Worm (Caenorhabditis elegans) whole organism, L1 larva: Measurements from ENCODE around the gene gldi-10.
A peak's percentile ranks its signal among the peaks of the same experiment; 100 is the strongest.

Experiments
- C16A3.4 ChIP-seq: fragments of 150-350 bp; optimal IDR thresholded peaks from 2 replicates; lab custom pipeline; 2014; ENCODE audit warnings: missing biosample characterization, missing genetic modification characterization
- C34B4.2 ChIP-seq: sonication (generic microtip); optimal IDR thresholded peaks from 2 replicates; lab custom pipeline; 2017; ENCODE audit warnings: mild to moderate bottlenecking, missing genetic modification characterization, missing compliant biosample characterization
- aly-2 ChIP-seq: fragments of 150-350 bp; optimal IDR thresholded peaks from 2 replicates; lab custom pipeline; 2014; ENCODE audit warnings: missing biosample characterization, missing genetic modification characterization
- ama-1 ChIP-seq: fragments of 150-350 bp; optimal IDR thresholded peaks from 2 replicates; lab custom pipeline; 2014
- ceh-63 ChIP-seq: fragments of 200-800 bp; sonication (Bioruptor generic); optimal IDR thresholded peaks from 2 replicates; lab custom pipeline; 2018; ENCODE audit warnings: mild to moderate bottlenecking, missing genetic modification characterization, missing compliant biosample characterization
- ceh-82 ChIP-seq, 3 experiments: fragments of 150-350 bp in 1 of 3; sonication (generic microtip) in 2 of 3; optimal IDR thresholded peaks; 2 replicates each; lab custom pipeline; 2014 to 2017; ENCODE audit warnings: missing biosample characterization in 3 of 3, missing genetic modification characterization in 3 of 3
- ceh-88 ChIP-seq: fragments of 200-800 bp; sonication (Bioruptor generic); IDR thresholded peaks from 2 replicates; pipeline ENCODE4 v1.3.6; 2022; ENCODE audit warnings: missing genetic modification characterization, missing compliant biosample characterization
- ceh-90 ChIP-seq: sonication (generic microtip); optimal IDR thresholded peaks from 2 replicates; lab custom pipeline; 2016; ENCODE audit warnings: missing genetic modification characterization, missing compliant biosample characterization
- efl-1 ChIP-seq, 4 experiments: fragments of 150-350 bp; optimal IDR thresholded peaks in 3 of 4; peaks in 1 of 4; 1 replicate in 1 of 4; 2 replicates in 3 of 4; lab custom pipeline; 2014; ENCODE audit warnings: missing biosample characterization in 2 of 4, missing genetic modification characterization in 2 of 4, missing genetic modification reagents in 2 of 4
- efl-3 ChIP-seq: fragments of 200-800 bp; sonication (Bioruptor generic); optimal IDR thresholded peaks from 2 replicates; lab custom pipeline; 2018; ENCODE audit warnings: mild to moderate bottlenecking, missing genetic modification characterization, missing compliant biosample characterization
- elt-3 ChIP-seq, 6 experiments: fragments of 150-350 bp in 1 of 6; sonication (generic microtip); optimal IDR thresholded peaks; 2 replicates each; lab custom pipeline; 2017 to 2018; ENCODE audit warnings: missing biosample characterization in 6 of 6, missing genetic modification characterization in 6 of 6, inconsistent platforms in 1 of 6
- fkh-10 ChIP-seq: sonication (generic microtip); optimal IDR thresholded peaks from 2 replicates; lab custom pipeline; 2017; ENCODE audit warnings: missing biosample characterization, missing genetic modification reagents, missing genetic modification characterization
- fkh-8 ChIP-seq: sonication (generic microtip); optimal IDR thresholded peaks from 2 replicates; lab custom pipeline; 2016; ENCODE audit warnings: mild to moderate bottlenecking, missing genetic modification characterization, missing compliant biosample characterization
- fos-1 ChIP-seq: fragments of 150-350 bp; optimal IDR thresholded peaks from 2 replicates; lab custom pipeline; 2014; ENCODE audit warnings: missing biosample characterization, missing genetic modification characterization
- grh-1 ChIP-seq: fragments of 200-800 bp; sonication (Bioruptor generic); IDR thresholded peaks from 2 replicates; pipeline ENCODE4 v1.3.6; 2022; ENCODE audit warnings: missing genetic modification reagents, missing genetic modification characterization, missing compliant biosample characterization
- hlh-4 ChIP-seq: sonication (generic microtip); optimal IDR thresholded peaks from 2 replicates; lab custom pipeline; 2016; ENCODE audit warnings: mild to moderate bottlenecking, missing genetic modification characterization, missing compliant biosample characterization
- lin-14 ChIP-seq: fragments of 200-800 bp; sonication (Bioruptor generic); optimal IDR thresholded peaks from 2 replicates; lab custom pipeline; 2018; ENCODE audit warnings: mild to moderate bottlenecking, missing genetic modification characterization, moderate library complexity, missing compliant biosample characterization
- lin-35 ChIP-seq, 2 experiments: fragments of 150-350 bp; optimal IDR thresholded peaks; 2 replicates each; lab custom pipeline; 2014; ENCODE audit warnings: missing biosample characterization in 2 of 2, missing genetic modification characterization in 2 of 2, missing genetic modification reagents in 2 of 2
- lin-39 ChIP-seq: fragments of 150-350 bp; optimal IDR thresholded peaks from 2 replicates; lab custom pipeline; 2014; ENCODE audit warnings: missing biosample characterization, missing genetic modification reagents, missing genetic modification characterization
- lir-3 ChIP-seq: sonication (generic microtip); optimal IDR thresholded peaks from 2 replicates; lab custom pipeline; 2016; ENCODE audit warnings: mild to moderate bottlenecking, missing genetic modification characterization, moderate library complexity, missing compliant biosample characterization; ENCODE audit not compliant: poor library complexity
- mdl-1 ChIP-seq, 2 experiments: fragments of 150-350 bp; optimal IDR thresholded peaks; 2 replicates each; lab custom pipeline; 2014 to 2017; ENCODE audit warnings: missing biosample characterization in 2 of 2, missing genetic modification characterization in 2 of 2, inconsistent platforms in 1 of 2
- nhr-11 ChIP-seq: fragments of 150-350 bp; optimal IDR thresholded peaks from 2 replicates; lab custom pipeline; 2014; ENCODE audit warnings: missing biosample characterization, missing genetic modification characterization
- nhr-12 ChIP-seq: sonication (generic microtip); optimal IDR thresholded peaks from 2 replicates; lab custom pipeline; 2017; ENCODE audit warnings: missing biosample characterization, missing genetic modification characterization
- nhr-20 ChIP-seq: sonication (generic microtip); optimal IDR thresholded peaks from 2 replicates; lab custom pipeline; 2016; ENCODE audit warnings: mild to moderate bottlenecking, missing genetic modification characterization, missing compliant biosample characterization
- nhr-28 ChIP-seq: fragments of 150-350 bp; optimal IDR thresholded peaks from 2 replicates; lab custom pipeline; 2014; ENCODE audit warnings: missing biosample characterization, missing genetic modification characterization
- nhr-47 ChIP-seq: sonication (generic microtip); optimal IDR thresholded peaks from 2 replicates; lab custom pipeline; 2016; ENCODE audit warnings: mild to moderate bottlenecking, missing genetic modification characterization, moderate library complexity, missing compliant biosample characterization
- nhr-71 ChIP-seq: sonication (generic microtip); optimal IDR thresholded peaks from 2 replicates; lab custom pipeline; 2016; ENCODE audit warnings: mild to moderate bottlenecking, missing genetic modification characterization, moderate library complexity, missing compliant biosample characterization
- nhr-76 ChIP-seq: sonication (generic microtip); optimal IDR thresholded peaks from 2 replicates; lab custom pipeline; 2017; ENCODE audit warnings: missing biosample characterization, missing genetic modification characterization
- nhr-77 ChIP-seq: fragments of 150-350 bp; optimal IDR thresholded peaks from 2 replicates; lab custom pipeline; 2014; ENCODE audit warnings: missing biosample characterization, missing genetic modification characterization
- nhr-84 ChIP-seq: sonication (generic microtip); optimal IDR thresholded peaks from 2 replicates; lab custom pipeline; 2017; ENCODE audit warnings: missing biosample characterization, missing genetic modification characterization
- nhr-85 ChIP-seq: sonication (generic microtip); peaks from one replicate; lab custom pipeline; 2016; ENCODE audit warnings: missing genetic modification characterization, inconsistent platforms, missing compliant biosample characterization
- nhr-90 ChIP-seq: sonication (generic microtip); optimal IDR thresholded peaks from 2 replicates; lab custom pipeline; 2016; ENCODE audit warnings: mild to moderate bottlenecking, missing genetic modification characterization, missing compliant biosample characterization; ENCODE audit not compliant: poor library complexity
- pag-3 ChIP-seq: sonication (generic microtip); optimal IDR thresholded peaks from 2 replicates; lab custom pipeline; 2017; ENCODE audit warnings: missing genetic modification characterization, mild to moderate bottlenecking, missing compliant biosample characterization, antibody characterized with exemption, borderline replicate concordance; ENCODE audit not compliant: insufficient read depth
- pax-3 ChIP-seq: fragments of 200-800 bp; sonication (Bioruptor generic); optimal IDR thresholded peaks from 2 replicates; lab custom pipeline; 2018; ENCODE audit warnings: mild to moderate bottlenecking, missing genetic modification characterization, moderate library complexity, missing compliant biosample characterization
- pqm-1 ChIP-seq: sonication (generic microtip); optimal IDR thresholded peaks from 3 replicates; lab custom pipeline; 2017; ENCODE audit warnings: missing biosample characterization, missing genetic modification characterization
- skn-1 ChIP-seq: fragments of 150-350 bp; optimal IDR thresholded peaks from 2 replicates; lab custom pipeline; 2014; ENCODE audit warnings: missing biosample characterization, missing genetic modification characterization
- swsn-7 ChIP-seq: sonication (generic microtip); optimal IDR thresholded peaks from 2 replicates; lab custom pipeline; 2016; ENCODE audit warnings: missing genetic modification characterization, missing compliant biosample characterization
- unc-86 ChIP-seq: sonication (generic microtip); optimal IDR thresholded peaks from 2 replicates; lab custom pipeline; 2016; ENCODE audit warnings: missing genetic modification characterization, missing compliant biosample characterization
- unc-98 ChIP-seq: fragments of 200-800 bp; sonication (Bioruptor generic); IDR thresholded peaks from 2 replicates; pipeline ENCODE4 v1.3.6; 2022; ENCODE audit warnings: missing genetic modification characterization, missing compliant biosample characterization
- zag-1 ChIP-seq: fragments of 150-350 bp; optimal IDR thresholded peaks from 2 replicates; lab custom pipeline; 2014; ENCODE audit warnings: missing biosample characterization, missing genetic modification characterization
- zip-4 ChIP-seq: fragments of 200-800 bp; sonication (Bioruptor generic); optimal IDR thresholded peaks from 2 replicates; lab custom pipeline; 2018; ENCODE audit warnings: mild to moderate bottlenecking, missing genetic modification characterization, moderate library complexity, missing compliant biosample characterization
- ztf-11 ChIP-seq, 2 experiments: sonication (generic microtip); optimal IDR thresholded peaks; 2 replicates each; lab custom pipeline; 2016 to 2017; ENCODE audit warnings: missing genetic modification characterization in 2 of 2, missing biosample characterization in 1 of 2, missing compliant biosample characterization in 1 of 2
- ztf-4 ChIP-seq: fragments of 150-350 bp; optimal IDR thresholded peaks from 2 replicates; lab custom pipeline; 2014; ENCODE audit warnings: missing biosample characterization, missing genetic modification characterization

gldi-10 gene

ce11 chrIV:9098942-9099341 is at the start of gene gldi-10:
Gene gldi-10, plus strand, starts transcription at chrIV:9099242.
- TF ChIP-seq efl-1 (optimal IDR thresholded peaks at IDR 0.05; lab: Kevin White, UChicago) = no peak
- TF ChIP-seq efl-1 (GFP tag; optimal IDR thresholded peaks at IDR 0.05 in 1 of 2; lab: Kevin White, UChicago) = peak in 1 of 2 experiments; percentile 78
- TF ChIP-seq nhr-11 (tag; lab: Kevin White, UChicago) = no peak
- no peak for TF ChIP-seq lin-14
- no peak for TF ChIP-seq ceh-82 (tag; optimal IDR thresholded peaks at IDR 0.05; lab: Kevin White, UChicago)
- no peak for TF ChIP-seq ceh-88 (GFP tag; lab: Robert Waterston, UW)

DNA sequence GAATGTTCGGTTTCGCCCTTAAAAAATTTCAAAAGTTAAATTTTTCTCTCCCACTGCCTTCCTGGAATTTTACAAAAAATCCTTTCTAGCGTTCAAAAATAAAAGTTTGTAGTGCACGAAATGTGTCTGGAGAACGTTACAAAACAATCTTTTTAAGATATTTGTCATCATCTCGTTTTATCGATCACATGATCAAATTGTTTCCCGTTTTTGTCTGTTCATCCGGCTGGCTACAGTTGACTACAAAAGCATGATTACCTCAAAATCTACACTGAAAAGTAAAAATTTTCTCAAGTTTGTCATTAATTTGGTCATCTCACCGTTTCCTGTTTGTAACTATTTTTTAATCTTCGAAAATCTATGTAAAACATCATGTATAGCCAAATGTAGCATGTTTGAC is 48.0 kb upstream of the gldi-10 start:
- TF ChIP-seq pag-3 (tag; lab: Kevin White, UChicago) (no peak), skn-1 (tag; lab: Kevin White, UChicago) (peak; percentile 73), nhr-11 (tag; lab: Kevin White, UChicago) (no peak), nhr-90 (tag; lab: Kevin White, UChicago) (no peak), nhr-85 (tag; lab: Kevin White, UChicago) (peak; percentile 53)

DNA sequence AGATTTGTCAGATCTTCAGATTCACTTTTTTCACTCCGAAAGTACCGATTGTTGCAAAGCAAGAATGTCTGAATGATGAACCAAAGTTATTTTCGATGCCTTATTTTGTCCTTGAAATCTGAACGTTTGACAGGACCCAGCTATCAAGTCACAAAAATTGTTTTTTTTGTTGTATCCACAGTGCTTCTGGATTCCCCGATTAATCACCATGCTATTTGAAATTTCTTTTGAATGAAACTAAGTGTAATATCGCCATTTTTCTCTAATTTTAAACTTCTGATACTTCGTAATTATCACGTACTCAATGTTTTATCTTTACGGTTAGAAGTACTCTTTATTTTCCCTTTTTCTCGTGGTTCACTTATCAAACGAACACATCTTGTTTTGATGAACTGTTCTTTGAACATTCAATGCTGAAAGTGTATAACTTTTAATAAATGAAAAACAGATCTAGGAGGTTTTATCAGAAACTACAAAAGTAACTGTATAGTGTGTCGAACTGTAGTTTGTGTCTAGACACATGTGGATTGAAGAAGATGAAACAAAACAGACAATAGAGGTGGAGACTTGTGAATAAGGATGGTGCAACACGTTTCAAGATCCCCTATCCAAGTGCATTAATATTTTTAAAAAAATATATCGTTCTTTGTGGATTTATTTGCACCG is 47.4 kb upstream of the gldi-10 start:
- TF ChIP-seq efl-1 (optimal IDR thresholded peaks at IDR 0.05; lab: Kevin White, UChicago) (no peak), efl-1 (GFP tag; optimal IDR thresholded peaks at IDR 0.05 in 1 of 2; lab: Kevin White, UChicago) (peak in 1 of 2 experiments; percentile 13), lir-3 (no peak)

ce11 chrIV:9053403-9053802 is 45.6 kb upstream of the gldi-10 start:
- TF ChIP-seq nhr-71 (tag; lab: Kevin White, UChicago) (peak; percentile 77), ceh-63 (no peak), fkh-8 (tag; lab: Kevin White, UChicago) (peak; percentile 84), hlh-4 (tag; lab: Kevin White, UChicago) (peak; percentile 83), nhr-12 (tag; lab: Kevin White, UChicago) (no peak), nhr-20 (tag; lab: Kevin White, UChicago) (peak; percentile 13), lin-14 (peak; percentile 30), pax-3 (tag; lab: Kevin White, UChicago) (peak; percentile 33), nhr-47 (tag; lab: Kevin White, UChicago) (peak; percentile 63)

DNA sequence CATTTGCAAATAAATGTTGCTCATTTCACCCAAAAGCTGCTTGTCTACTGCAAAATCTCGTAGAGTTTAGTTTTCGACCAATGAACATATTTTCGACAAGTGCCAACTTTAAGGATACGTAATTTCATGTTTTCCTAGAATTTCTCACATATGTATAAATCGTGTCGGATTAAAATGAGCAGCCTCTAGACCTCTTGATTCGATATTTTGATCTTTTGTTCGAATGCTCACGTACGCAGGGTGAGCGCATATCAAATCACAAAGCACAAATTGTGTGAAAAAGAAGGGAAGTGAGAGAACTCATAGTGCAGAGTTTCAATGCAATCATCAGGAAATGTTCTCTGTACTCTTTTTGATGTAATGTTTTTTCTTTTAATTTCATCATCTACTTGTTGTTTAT is 35.5 kb upstream of the gldi-10 start:
- TF ChIP-seq pqm-1 (tag; lab: Kevin White, UChicago) (no peak), zag-1 (tag; lab: Kevin White, UChicago) (no peak), swsn-7 (tag; lab: Kevin White, UChicago) (peak; percentile 17), ceh-82 (tag; optimal IDR thresholded peaks at IDR 0.05; lab: Kevin White, UChicago) (no peak), pax-3 (tag; lab: Kevin White, UChicago) (peak; percentile 13), nhr-28 (no peak), aly-2 (no peak), ama-1 (lab: Kevin White, UChicago) (no peak), unc-86 (tag; lab: Kevin White, UChicago) (no peak), elt-3 (tag; optimal IDR thresholded peaks at IDR 0.05; lab: Kevin White, UChicago) (no peak), zip-4 (GFP tag; lab: Kevin White, UChicago) (no peak), ceh-90 (tag; lab: Kevin White, UChicago) (no peak), nhr-77 (tag; lab: Kevin White, UChicago) (no peak), nhr-76 (tag; lab: Kevin White, UChicago) (no peak), fkh-10 (GFP tag; lab: Kevin White, UChicago) (peak; percentile 21), nhr-84 (tag; lab: Kevin White, UChicago) (no peak), ztf-4 (tag; lab: Kevin White, UChicago) (no peak), unc-98 (GFP tag; lab: Robert Waterston, UW) (no peak), lin-14 (peak; percentile 50), lin-35 (GFP tag; optimal IDR thresholded peaks at IDR 0.05; lab: Kevin White, UChicago) (no peak), efl-3 (no peak), nhr-90 (tag; lab: Kevin White, UChicago) (no peak), lin-39 (tag; lab: Kevin White, UChicago) (no peak), ztf-11 (tag; optimal IDR thresholded peaks at IDR 0.05; lab: Kevin White, UChicago) (no peak), fos-1 (peak; percentile 9), mdl-1 (tag; optimal IDR thresholded peaks at IDR 0.05; lab: Kevin White, UChicago) (no peak), grh-1 (GFP tag; lab: Robert Waterston, UW) (no peak), C34B4.2 (no peak), nhr-12 (tag; lab: Kevin White, UChicago) (no peak), C16A3.4 (tag; lab: Kevin White, UChicago) (no peak)
